Fruit fly (Drosophila melanogaster): Measurements from ENCODE around the gene nst.

The nst gene

DNA sequence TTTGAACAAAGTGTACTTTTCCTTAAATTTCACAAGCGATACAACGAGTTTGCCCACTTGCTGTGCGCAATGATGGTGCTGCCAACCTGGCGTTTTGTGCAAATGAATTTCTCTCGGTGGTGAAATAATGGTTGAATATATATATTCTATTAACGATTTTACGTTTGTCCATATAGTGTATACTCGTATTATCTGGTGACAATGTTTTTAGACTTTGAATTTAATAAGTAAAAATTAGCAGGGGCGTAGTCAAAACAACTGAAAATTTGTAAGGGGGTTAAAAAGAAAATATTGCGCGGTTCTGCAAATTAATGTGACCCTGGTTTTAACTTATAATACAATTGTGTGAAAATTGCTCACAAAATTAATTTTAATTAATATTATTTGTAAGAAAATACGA is 6.0 kb downstream of the nst start, which contains the start of the genes ver and Gcn5 (continued):
- TF ChIP-seq Ets96B (tag; optimal IDR thresholded peaks at IDR 0.05) (peak; percentile 91), lz (GFP tag; optimal IDR thresholded peaks at IDR 0.05) (peak; percentile 98), CG7368 (GFP tag; optimal IDR thresholded peaks at IDR 0.05) (peak; percentile 89), svp (GFP tag) (peak; percentile 99), CG4318 (GFP tag; optimal IDR thresholded peaks at IDR 0.05) (peak; percentile 94), Hr39 (GFP tag; optimal IDR thresholded peaks at IDR 0.05) (peak; percentile 97), CG31627 (GFP tag; optimal IDR thresholded peaks at IDR 0.05) (peak; percentile 97), CG16779 (tag; optimal IDR thresholded peaks at IDR 0.05) (peak; percentile 90), Sox102F (GFP tag; optimal IDR thresholded peaks at IDR 0.05) (peak; percentile 98), CG9139 (GFP tag; optimal IDR thresholded peaks at IDR 0.05) (peak; percentile 82), CG6792 (GFP tag; optimal IDR thresholded peaks at IDR 0.05) (peak; percentile 94), Gug (GFP tag; IDR thresholded peaks at IDR 0.05) (peak; percentile 96), Lpt (GFP tag; optimal IDR thresholded peaks at IDR 0.05) (peak; percentile 95), acj6 (GFP tag; optimal IDR thresholded peaks at IDR 0.05) (peak; percentile 98), CG8319 (GFP tag; optimal IDR thresholded peaks at IDR 0.05) (peak; percentile 95), fd59A (GFP tag; optimal IDR thresholded peaks at IDR 0.05) (peak; percentile 87), CG11902 (GFP tag; optimal IDR thresholded peaks at IDR 0.05) (peak; percentile 92), CG32006 (GFP tag; optimal IDR thresholded peaks at IDR 0.05) (peak; percentile 97), Hr38 (GFP tag; optimal IDR thresholded peaks at IDR 0.05) (peak; percentile 12), CG10669 (GFP tag; optimal IDR thresholded peaks at IDR 0.05) (peak; percentile 94)

dm6 chr3L:12519315-12519714 is 10.7 kb downstream of the nst start:
- TF ChIP-seq dac (GFP tag; optimal IDR thresholded peaks at IDR 0.05) (no peak), vri (GFP tag; optimal IDR thresholded peaks at IDR 0.05) (peak; percentile 12), achi (GFP tag; optimal IDR thresholded peaks at IDR 0.05) (no peak), Blimp-1 (GFP tag; optimal IDR thresholded peaks at IDR 0.05) (no peak), CG7368 (GFP tag; optimal IDR thresholded peaks at IDR 0.05) (no peak), eg (GFP tag; IDR thresholded peaks at IDR 0.05) (no peak), CG8632 (GFP tag; optimal IDR thresholded peaks at IDR 0.05) (no peak), svp (GFP tag) (peak; percentile 85), CG11762 (GFP tag; optimal IDR thresholded peaks at IDR 0.05; ENCODE audit: insufficient read depth) (no peak)

- TF ChIP-seq Met (GFP tag; optimal IDR thresholded peaks at IDR 0.05) (no peak), svp (GFP tag) (peak; percentile 58), Eip93F (GFP tag; optimal IDR thresholded peaks at IDR 0.05) (no peak), achi (GFP tag; optimal IDR thresholded peaks at IDR 0.05) (no peak), acj6 (GFP tag; optimal IDR thresholded peaks at IDR 0.05) (no peak), esn (GFP tag; optimal IDR thresholded peaks at IDR 0.05) (no peak), CG32006 (GFP tag; optimal IDR thresholded peaks at IDR 0.05) (no peak), CG6163 (GFP tag; IDR thresholded peaks at IDR 0.05) (no peak), Sox15 (GFP tag; optimal IDR thresholded peaks at IDR 0.05) (no peak)
Measured at dm6 chr3L:12517443-12518209, 12.3 kb downstream of the nst start.

DNA sequence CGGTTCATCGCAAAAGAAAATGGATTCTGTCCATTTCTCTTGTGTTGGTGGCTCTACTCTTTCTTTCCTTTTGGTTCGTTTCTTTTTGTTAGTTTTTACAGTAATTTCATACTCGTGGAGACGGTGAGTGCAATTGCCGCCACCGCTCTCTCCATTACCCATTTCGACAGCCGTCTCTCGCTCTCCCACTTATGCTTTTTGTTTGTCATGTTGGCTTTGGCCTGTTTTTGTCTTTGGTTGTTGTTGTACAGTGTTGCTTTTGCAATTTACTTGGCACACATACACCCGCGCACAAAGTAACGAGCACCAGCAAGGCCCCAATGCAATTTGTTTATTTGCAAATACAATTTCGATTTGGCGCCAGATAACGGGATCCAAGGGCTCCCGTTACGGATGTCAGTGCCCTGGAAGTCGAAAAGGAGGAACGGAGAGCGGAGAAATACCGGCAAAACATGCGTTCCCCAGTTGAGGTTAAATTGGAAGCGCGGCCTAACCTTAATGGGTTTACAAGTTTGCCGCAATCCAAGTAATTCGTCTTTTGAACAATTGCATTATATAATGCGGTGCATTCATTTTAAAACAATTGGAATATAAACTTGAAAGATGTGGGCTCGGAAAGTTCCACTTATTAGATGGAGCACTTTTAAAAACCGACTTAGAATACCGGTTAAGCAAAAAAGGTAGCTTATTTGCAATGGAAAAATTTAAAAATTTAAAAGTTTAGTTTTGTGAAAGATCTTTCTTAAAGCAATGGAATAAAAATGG is 14.1 kb downstream of the nst start:
- TF ChIP-seq Eip93F (GFP tag; optimal IDR thresholded peaks at IDR 0.05), result no peak
- no peak for TF ChIP-seq cyc (GFP tag; optimal IDR thresholded peaks at IDR 0.05)
- TF ChIP-seq CG34406 (GFP tag; optimal IDR thresholded peaks at IDR 0.05), result peak; percentile 29
- TF ChIP-seq fd59A (GFP tag; optimal IDR thresholded peaks at IDR 0.05), result peak; percentile 35
- no peak; the same call in 1 of the 2 replicates for TF ChIP-seq CG11294 (GFP tag; IDR thresholded peaks at IDR 0.05)
- peak; percentile 16 for TF ChIP-seq CG10669 (GFP tag; optimal IDR thresholded peaks at IDR 0.05)
- peak; percentile 26 for TF ChIP-seq Eip78C (GFP tag)
- TF ChIP-seq CG7368 (GFP tag; optimal IDR thresholded peaks at IDR 0.05), result no peak
- TF ChIP-seq CG3919 (GFP tag; optimal IDR thresholded peaks at IDR 0.05), result no peak
- TF ChIP-seq CG6808 (GFP tag; optimal IDR thresholded peaks at IDR 0.05), result peak; percentile 85
- peak; percentile 53 for TF ChIP-seq vri (GFP tag; optimal IDR thresholded peaks at IDR 0.05)
- TF ChIP-seq ss (GFP tag; optimal IDR thresholded peaks at IDR 0.05), result peak; percentile 89 to 90
- peak; percentile 73 for TF ChIP-seq Ets96B (tag; optimal IDR thresholded peaks at IDR 0.05)
- peak; percentile 15 to 36 for TF ChIP-seq salr (GFP tag; optimal IDR thresholded peaks at IDR 0.05)
- no peak for TF ChIP-seq CG11762 (GFP tag; optimal IDR thresholded peaks at IDR 0.05; ENCODE audit: insufficient read depth)
- TF ChIP-seq acj6 (GFP tag; optimal IDR thresholded peaks at IDR 0.05), result no peak
- TF ChIP-seq CG6854 (GFP tag; optimal IDR thresholded peaks at IDR 0.05), result peak; percentile 44
- TF ChIP-seq CG8319 (GFP tag; optimal IDR thresholded peaks at IDR 0.05), result peak; percentile 1
- no peak; the same call in 1 of the 2 replicates for TF ChIP-seq Gug (GFP tag; IDR thresholded peaks at IDR 0.05)
- TF ChIP-seq net (GFP tag; optimal IDR thresholded peaks at IDR 0.05), result peak; percentile 54
